Worm (Caenorhabditis elegans) whole organism, L4 larva: ENCODE measurements around the gene T11F9.10.

ENCODE experiments used
- F10B5.3 ChIP-seq: sonication (generic microtip); optimal IDR thresholded peaks from 2 replicates; lab custom pipeline; 2016; ENCODE audit warnings: mild to moderate bottlenecking, missing genetic modification characterization, missing compliant biosample characterization
- F37D6.2 ChIP-seq: sonication (generic microtip); optimal IDR thresholded peaks from 2 replicates; lab custom pipeline; 2016; ENCODE audit warnings: mild to moderate bottlenecking, missing genetic modification characterization, missing compliant biosample characterization
- F44E2.7 ChIP-seq: fragments of 200-800 bp; sonication (Bioruptor generic); IDR thresholded peaks from 2 replicates; pipeline ENCODE4 v2.1.2; 2022; ENCODE audit warnings: missing genetic modification characterization, missing compliant biosample characterization
- F49E8.2 ChIP-seq: sonication (generic microtip); optimal IDR thresholded peaks from 2 replicates; lab custom pipeline; 2016; ENCODE audit warnings: missing compliant biosample characterization, mild to moderate bottlenecking, missing genetic modification characterization, borderline replicate concordance
- R02D3.7 ChIP-seq: fragments of 150-350 bp; sonication (generic microtip); optimal IDR thresholded peaks from 3 replicates; lab custom pipeline; 2014; ENCODE audit warnings: missing biosample characterization, missing genetic modification characterization
- Y48G9A.11 ChIP-seq: fragments of 200-800 bp; sonication (Bioruptor generic); IDR thresholded peaks from 2 replicates; pipeline ENCODE4 v1.3.6; 2022; ENCODE audit warnings: missing genetic modification reagents, missing genetic modification characterization, missing compliant biosample characterization
- Y75B8A.6 ChIP-seq: fragments of 200-800 bp; sonication (Bioruptor generic); IDR thresholded peaks from 2 replicates; pipeline ENCODE4 v1.3.6; 2022; ENCODE audit warnings: missing genetic modification reagents, missing genetic modification characterization, missing compliant biosample characterization
- aha-1 ChIP-seq: fragments of 150-350 bp; peaks from one replicate; lab custom pipeline; 2014; ENCODE audit warnings: missing biosample characterization, missing genetic modification characterization
- attf-4 ChIP-seq: sonication (generic microtip); optimal IDR thresholded peaks from 3 replicates; lab custom pipeline; 2017; ENCODE audit warnings: missing biosample characterization, missing genetic modification characterization
- ceh-44 ChIP-seq: fragments of 200-800 bp; sonication (Bioruptor generic); IDR thresholded peaks from 2 replicates; pipeline ENCODE4 v1.3.6; 2022; ENCODE audit warnings: missing genetic modification reagents, missing genetic modification characterization, missing compliant biosample characterization
- daf-12 ChIP-seq: fragments of 150-350 bp; optimal IDR thresholded peaks from 2 replicates; lab custom pipeline; 2014; ENCODE audit warnings: missing biosample characterization, missing genetic modification reagents, missing genetic modification characterization
- daf-16 ChIP-seq, 3 experiments: sonication (generic microtip); optimal IDR thresholded peaks; 2 replicates each; lab custom pipeline; 2016 to 2017; ENCODE audit warnings: missing genetic modification characterization in 3 of 3, missing genetic modification reagents in 3 of 3, mild to moderate bottlenecking in 2 of 3, missing compliant biosample characterization in 2 of 3, missing biosample characterization in 1 of 3, moderate library complexity in 1 of 3
- hlh-30 ChIP-seq: sonication (generic microtip); optimal IDR thresholded peaks from 2 replicates; lab custom pipeline; 2017; ENCODE audit warnings: antibody characterized with exemption, mild to moderate bottlenecking, missing genetic modification characterization, missing compliant biosample characterization; ENCODE audit not compliant: insufficient read depth
- hmg-1.1 ChIP-seq: fragments of 200-800 bp; sonication (Bioruptor generic); IDR thresholded peaks from 2 replicates; pipeline ENCODE4 v1.3.6; 2022; ENCODE audit warnings: missing genetic modification reagents, missing genetic modification characterization, missing compliant biosample characterization
- jun-1 ChIP-seq: fragments of 150-350 bp; optimal IDR thresholded peaks from 2 replicates; lab custom pipeline; 2014; ENCODE audit warnings: missing biosample characterization, missing genetic modification reagents, missing genetic modification characterization
- lim-7 ChIP-seq: fragments of 200-800 bp; sonication (Bioruptor generic); IDR thresholded peaks from 2 replicates; pipeline ENCODE4 v1.3.6; 2022; ENCODE audit warnings: missing genetic modification characterization, missing compliant biosample characterization
- lin-38 ChIP-seq: fragments of 200-800 bp; sonication (Bioruptor generic); IDR thresholded peaks from 2 replicates; pipeline ENCODE4 v1.3.6; 2022; ENCODE audit warnings: missing genetic modification reagents, missing genetic modification characterization, missing compliant biosample characterization
- nhr-10 ChIP-seq: fragments of 150-350 bp; optimal IDR thresholded peaks from 2 replicates; lab custom pipeline; 2014; ENCODE audit warnings: missing biosample characterization, missing genetic modification characterization
- nhr-11 ChIP-seq: fragments of 150-350 bp; optimal IDR thresholded peaks from 2 replicates; lab custom pipeline; 2014; ENCODE audit warnings: missing biosample characterization, missing genetic modification characterization
- nhr-237 ChIP-seq: sonication (generic microtip); optimal IDR thresholded peaks from 2 replicates; lab custom pipeline; 2017; ENCODE audit warnings: missing biosample characterization, missing genetic modification characterization
- nhr-25 ChIP-seq: sonication (generic microtip); optimal IDR thresholded peaks from 2 replicates; lab custom pipeline; 2017; ENCODE audit warnings: missing genetic modification characterization, mild to moderate bottlenecking, missing compliant biosample characterization, antibody characterized with exemption, moderate library complexity, borderline replicate concordance; ENCODE audit not compliant: insufficient read depth
- nhr-28 ChIP-seq: fragments of 150-350 bp; optimal IDR thresholded peaks from 2 replicates; lab custom pipeline; 2014; ENCODE audit warnings: missing biosample characterization, missing genetic modification characterization
- nhr-6 ChIP-seq: fragments of 150-350 bp; optimal IDR thresholded peaks from 2 replicates; lab custom pipeline; 2014; ENCODE audit warnings: missing biosample characterization, missing genetic modification characterization
- nhr-77 ChIP-seq: fragments of 150-350 bp; optimal IDR thresholded peaks from 2 replicates; lab custom pipeline; 2014; ENCODE audit warnings: missing biosample characterization, missing genetic modification characterization
- rbr-2 ChIP-seq: sonication (generic microtip); optimal IDR thresholded peaks from 2 replicates; lab custom pipeline; 2016; ENCODE audit warnings: missing genotype, missing genetic modification characterization, missing compliant biosample characterization
- sdz-12 ChIP-seq: fragments of 200-800 bp; sonication (Bioruptor generic); optimal IDR thresholded peaks from 2 replicates; lab custom pipeline; 2018; ENCODE audit warnings: mild to moderate bottlenecking, missing genetic modification characterization, missing compliant biosample characterization
- skn-1 ChIP-seq: fragments of 150-350 bp; optimal IDR thresholded peaks from 2 replicates; lab custom pipeline; 2014; ENCODE audit warnings: missing biosample characterization, missing genetic modification characterization
- snpc-4 ChIP-seq: fragments of 150-350 bp; optimal IDR thresholded peaks from 2 replicates; lab custom pipeline; 2014; ENCODE audit warnings: missing biosample characterization, missing genetic modification characterization
- spr-1 ChIP-seq: sonication (generic microtip); optimal IDR thresholded peaks from 2 replicates; lab custom pipeline; 2016; ENCODE audit warnings: mild to moderate bottlenecking, missing genetic modification characterization, missing compliant biosample characterization
- tra-1 ChIP-seq: fragments of 200-800 bp; sonication (Bioruptor generic); IDR thresholded peaks from 2 replicates; pipeline ENCODE4 v1.3.6; 2022; ENCODE audit warnings: missing genetic modification reagents, missing genetic modification characterization, missing compliant biosample characterization
- unc-39 ChIP-seq: sonication (generic microtip); optimal IDR thresholded peaks from 2 replicates; lab custom pipeline; 2017; ENCODE audit warnings: missing biosample characterization, missing genetic modification characterization
- unc-62 ChIP-seq, 3 experiments: fragments of 150-350 bp in 1 of 3; sonication (generic microtip); optimal IDR thresholded peaks in 2 of 3; peaks in 1 of 3; 1 replicate in 1 of 3; 2 replicates in 2 of 3; lab custom pipeline; 2014 to 2017; ENCODE audit warnings: missing biosample characterization in 3 of 3, missing genetic modification characterization in 3 of 3, missing genetic modification reagents in 3 of 3, missing genotype in 1 of 3
- zfp-2 ChIP-seq: sonication (generic microtip); optimal IDR thresholded peaks from 2 replicates; lab custom pipeline; 2016; ENCODE audit warnings: mild to moderate bottlenecking, missing genetic modification characterization, missing compliant biosample characterization
- zfp-3 ChIP-seq: fragments of 200-800 bp; sonication (Bioruptor generic); conservative IDR thresholded peaks from 2 replicates; pipeline ENCODE4 v1.3.6; 2022; ENCODE audit warnings: missing genetic modification reagents, missing genetic modification characterization, missing compliant biosample characterization
- zip-11 ChIP-seq: fragments of 200-800 bp; sonication (Bioruptor generic); IDR thresholded peaks from 2 replicates; pipeline ENCODE4 v1.3.6; 2022; ENCODE audit warnings: missing genetic modification characterization, missing compliant biosample characterization
- ztf-11 ChIP-seq: fragments of 150-350 bp; optimal IDR thresholded peaks from 2 replicates; lab custom pipeline; 2014; ENCODE audit warnings: missing biosample characterization, missing genetic modification characterization

T11F9.10 gene

ce11 chrV:11485558-11485957 lies 1.2 kb upstream of the T11F9.10 start, which contains the start of gene srh-1:
srh-1 (plus strand) TSS chrV:11485858.
- TF ChIP-seq sdz-12 (GFP tag; lab: Kevin White, UChicago) (no peak), nhr-6 (tag; lab: Kevin White, UChicago) (no peak), jun-1 (tag; lab: Kevin White, UChicago) (no peak), F49E8.2 (tag; lab: Kevin White, UChicago) (no peak), ztf-11 (tag; lab: Kevin White, UChicago) (no peak), attf-4 (tag; lab: Kevin White, UChicago) (no peak), tra-1 (GFP tag; lab: Robert Waterston, UW) (no peak), ceh-44 (no peak), F37D6.2 (tag; lab: Kevin White, UChicago) (no peak), hlh-30 (tag; lab: Kevin White, UChicago) (no peak), skn-1 (tag; lab: Kevin White, UChicago) (no peak), nhr-25 (tag; lab: Kevin White, UChicago) (no peak), Y75B8A.6 (GFP tag; lab: Robert Waterston, UW) (no peak)

ce11 chrV:11488288-11488687 lies 1.5 kb downstream of the T11F9.10 start:
- no peak for TF ChIP-seq nhr-11 (tag; lab: Kevin White, UChicago)
- TF ChIP-seq lin-38 (GFP tag; lab: Robert Waterston, UW): no peak
- no peak for TF ChIP-seq unc-62 (GFP tag; optimal IDR thresholded peaks at IDR 0.05 in 1 of 2; lab: Kevin White, UChicago)
- TF ChIP-seq unc-62 (tag; optimal IDR thresholded peaks at IDR 0.05; lab: Kevin White, UChicago): no peak
- TF ChIP-seq hmg-1.1: no peak
- TF ChIP-seq nhr-28: no peak
- no peak for TF ChIP-seq lim-7 (GFP tag; lab: Robert Waterston, UW)
- no peak for TF ChIP-seq nhr-237 (tag; lab: Kevin White, UChicago)
- no peak for TF ChIP-seq hlh-30 (tag; lab: Kevin White, UChicago)
- no peak for TF ChIP-seq snpc-4 (tag; lab: Kevin White, UChicago)
- TF ChIP-seq F10B5.3 (tag; lab: Kevin White, UChicago): no peak
- no peak for TF ChIP-seq aha-1 (tag; lab: Kevin White, UChicago)
- no peak for TF ChIP-seq F44E2.7 (GFP tag; lab: Robert Waterston, UW)
- no peak for TF ChIP-seq spr-1 (tag; lab: Kevin White, UChicago)
- TF ChIP-seq, all 104 proteins: peak for 0

ce11 chrV:11490382-11490781 lies 3.6 kb downstream of the T11F9.10 start, which contains the start of gene dhs-19:
dhs-19 (minus strand) TSS chrV:11490482.
- TF ChIP-seq unc-62 (GFP tag; optimal IDR thresholded peaks at IDR 0.05 in 1 of 2; lab: Kevin White, UChicago) (peak in 1 of 2 experiments; percentile 81), unc-62 (tag; optimal IDR thresholded peaks at IDR 0.05; lab: Kevin White, UChicago) (no peak), R02D3.7 (no peak), nhr-28 (no peak)

- no peak for TF ChIP-seq daf-12 (tag; lab: Kevin White, UChicago)
- TF ChIP-seq nhr-77 (tag; lab: Kevin White, UChicago): no peak
- TF ChIP-seq F44E2.7 (GFP tag; lab: Robert Waterston, UW): no peak
- no peak for TF ChIP-seq zfp-3 (GFP tag; lab: Robert Waterston, UW)
- TF ChIP-seq snpc-4 (tag; lab: Kevin White, UChicago): no peak
- TF ChIP-seq zfp-2 (tag; lab: Kevin White, UChicago): no peak
- TF ChIP-seq ztf-11 (tag; lab: Kevin White, UChicago): no peak
- no peak for TF ChIP-seq rbr-2 (tag; lab: Kevin White, UChicago)
- no peak for TF ChIP-seq Y48G9A.11 (GFP tag; lab: Robert Waterston, UW)
- no peak for TF ChIP-seq nhr-10 (tag; lab: Kevin White, UChicago)
- no peak for TF ChIP-seq zip-11
- no peak for TF ChIP-seq unc-39 (tag; lab: Kevin White, UChicago)
- TF ChIP-seq daf-16 (GFP tag; optimal IDR thresholded peaks at IDR 0.05; lab: Kevin White, UChicago): no peak
- no peak for TF ChIP-seq daf-16 (tag; optimal IDR thresholded peaks at IDR 0.05; lab: Kevin White, UChicago)
Measured at ce11 chrV:11492456-11492855, 5.7 kb downstream of the T11F9.10 start, which contains the start of gene T11F9.21. T11F9.21 (plus strand) TSS chrV:11492756.
